Worm (Caenorhabditis elegans) whole organism, early embryonic: ENCODE results near the gene srd-39.

Source experiments
- aly-1 ChIP-seq: sonication (generic microtip); optimal IDR thresholded peaks from 2 replicates; lab custom pipeline; 2016; ENCODE audit warnings: missing genetic modification characterization, missing compliant biosample characterization
- ama-1 ChIP-seq: fragments of 150-350 bp; optimal IDR thresholded peaks from 2 replicates; lab custom pipeline; 2014
- ceh-13 ChIP-seq: fragments of 200-800 bp; sonication (Bioruptor generic); optimal IDR thresholded peaks from 2 replicates; lab custom pipeline; 2018; ENCODE audit warnings: mild to moderate bottlenecking, missing genetic modification characterization, missing compliant biosample characterization
- ets-7 ChIP-seq: sonication (generic microtip); optimal IDR thresholded peaks from 2 replicates; lab custom pipeline; 2016; ENCODE audit warnings: missing genotype, missing genetic modification characterization, missing compliant biosample characterization
- hmg-4 ChIP-seq: fragments of 200-800 bp; sonication (Bioruptor generic); optimal IDR thresholded peaks from 2 replicates; lab custom pipeline; 2018; ENCODE audit warnings: mild to moderate bottlenecking, missing genetic modification characterization, missing compliant biosample characterization
- tbx-37 ChIP-seq: fragments of 200-800 bp; sonication (Bioruptor generic); conservative IDR thresholded peaks from 2 replicates; pipeline ENCODE4 v1.3.6; 2022; ENCODE audit warnings: missing genetic modification reagents, missing genetic modification characterization, missing compliant biosample characterization
- tra-4 ChIP-seq: sonication (generic microtip); optimal IDR thresholded peaks from 2 replicates; lab custom pipeline; 2017; ENCODE audit warnings: missing genetic modification characterization, missing compliant biosample characterization

- TF ChIP-seq aly-1 (tag; lab: Kevin White, UChicago): no peak
- no peak for TF ChIP-seq ceh-13 (GFP tag; lab: Kevin White, UChicago)
- TF ChIP-seq ets-7 (tag; lab: Kevin White, UChicago): no peak
- TF ChIP-seq hmg-4 (GFP tag; lab: Kevin White, UChicago): no peak
- no peak for TF ChIP-seq tbx-37 (GFP tag; lab: Robert Waterston, UW)
- TF ChIP-seq tra-4 (tag; lab: Kevin White, UChicago): no peak
- no peak for TF ChIP-seq ama-1 (lab: Kevin White, UChicago)
Measured at ce11 chrX:13250163-13250562, 50.2 kb downstream of the srd-39 start.
